Worm (Caenorhabditis elegans) whole organism, mixed stage, embryonic: ENCODE measurements around the gene C08G9.1.

Experiments used
- M03D4.4 ChIP-seq: sonication (generic microtip); optimal IDR thresholded peaks from 2 replicates; lab custom pipeline; 2017; ENCODE audit warnings: mild to moderate bottlenecking, missing genetic modification characterization, missing compliant biosample characterization
- blmp-1 ChIP-seq: fragments of 150-350 bp; optimal IDR thresholded peaks from 2 replicates; lab custom pipeline; 2014; ENCODE audit warnings: missing biosample characterization, missing genetic modification characterization
- lin-13 ChIP-seq: fragments of 150-350 bp; optimal IDR thresholded peaks from 2 replicates; lab custom pipeline; 2014; ENCODE audit warnings: missing biosample characterization, missing genetic modification characterization
- nhr-28 ChIP-seq: fragments of 150-350 bp; optimal IDR thresholded peaks from 2 replicates; lab custom pipeline; 2014; ENCODE audit warnings: missing biosample characterization, missing genetic modification characterization
- sptf-1 ChIP-seq: sonication (generic microtip); optimal IDR thresholded peaks from 2 replicates; lab custom pipeline; 2017; ENCODE audit warnings: mild to moderate bottlenecking, missing genetic modification characterization, moderate library complexity, missing compliant biosample characterization
- unc-39 ChIP-seq: fragments of 150-350 bp; optimal IDR thresholded peaks from 2 replicates; lab custom pipeline; 2014; ENCODE audit warnings: missing biosample characterization, missing genetic modification characterization

ce11 chrIV:7623868-7624267 is 34.7 kb upstream of the C08G9.1 start:
- TF ChIP-seq unc-39 (tag; lab: Kevin White, UChicago) (no peak), blmp-1 (no peak), M03D4.4 (no peak), lin-13 (tag; lab: Kevin White, UChicago) (no peak), sptf-1 (tag; lab: Kevin White, UChicago) (no peak), nhr-28 (tag; lab: Kevin White, UChicago) (no peak)
